Worm (Caenorhabditis elegans) whole organism, L3 larva: Measurements from ENCODE around the gene ncx-2.

Source experiments
- R02D3.7 ChIP-seq: fragments of 150-350 bp; optimal IDR thresholded peaks from 2 replicates; lab custom pipeline; 2014; ENCODE audit warnings: missing biosample characterization, missing genetic modification characterization
- aly-2 ChIP-seq: fragments of 150-350 bp; optimal IDR thresholded peaks from 2 replicates; lab custom pipeline; 2014; ENCODE audit warnings: missing biosample characterization, missing genetic modification characterization
- ama-1 ChIP-seq: fragments of 150-350 bp; optimal IDR thresholded peaks from 2 replicates; lab custom pipeline; 2018
- ceh-16 ChIP-seq: sonication (generic microtip); optimal IDR thresholded peaks from 2 replicates; lab custom pipeline; 2017; ENCODE audit warnings: missing biosample characterization, missing genetic modification characterization
- ceh-82 ChIP-seq: fragments of 150-350 bp; optimal IDR thresholded peaks from 2 replicates; lab custom pipeline; 2014; ENCODE audit warnings: missing biosample characterization, missing genetic modification characterization
- ceh-9 ChIP-seq: sonication (generic microtip); optimal IDR thresholded peaks from 2 replicates; lab custom pipeline; 2018; ENCODE audit warnings: missing biosample characterization, missing genetic modification characterization
- daf-12 ChIP-seq: fragments of 150-350 bp; optimal IDR thresholded peaks from 2 replicates; lab custom pipeline; 2014; ENCODE audit warnings: missing biosample characterization, missing genetic modification reagents, missing genetic modification characterization
- egl-27 ChIP-seq: sonication (generic microtip); optimal IDR thresholded peaks from 4 replicates; lab custom pipeline; 2017; ENCODE audit warnings: missing biosample characterization, missing genetic modification reagents, missing genetic modification characterization
- egl-5 ChIP-seq: fragments of 150-350 bp; optimal IDR thresholded peaks from 2 replicates; lab custom pipeline; 2017; ENCODE audit warnings: missing biosample characterization, missing genetic modification reagents, missing genetic modification characterization, inconsistent platforms
- elt-1 ChIP-seq: fragments of 150-350 bp; optimal IDR thresholded peaks from 2 replicates; lab custom pipeline; 2014; ENCODE audit warnings: missing biosample characterization, missing genetic modification characterization
- elt-2 ChIP-seq: sonication (generic microtip); optimal IDR thresholded peaks from 2 replicates; lab custom pipeline; 2016; ENCODE audit warnings: missing genetic modification reagents, mild to moderate bottlenecking, missing genetic modification characterization, missing compliant biosample characterization
- elt-3 ChIP-seq, 3 experiments: fragments of 150-350 bp in 1 of 3; sonication (generic microtip) in 2 of 3; optimal IDR thresholded peaks; 2 replicates in 2 of 3; 4 replicates in 1 of 3; lab custom pipeline; 2014 to 2017; ENCODE audit warnings: missing biosample characterization in 3 of 3, missing genetic modification characterization in 3 of 3
- eor-1 ChIP-seq, 2 experiments: fragments of 150-350 bp; optimal IDR thresholded peaks; 2 replicates each; lab custom pipeline; 2014 to 2018; ENCODE audit warnings: missing biosample characterization in 2 of 2, missing genetic modification characterization in 2 of 2
- fkh-10 ChIP-seq: sonication (generic microtip); optimal IDR thresholded peaks from 2 replicates; lab custom pipeline; 2017; ENCODE audit warnings: missing biosample characterization, missing genetic modification reagents, missing genetic modification characterization
- fos-1 ChIP-seq: fragments of 150-350 bp; optimal IDR thresholded peaks from 2 replicates; lab custom pipeline; 2014; ENCODE audit warnings: missing biosample characterization, missing genetic modification characterization
- hmg-11 ChIP-seq: sonication (generic microtip); optimal IDR thresholded peaks from 2 replicates; lab custom pipeline; 2016; ENCODE audit warnings: missing genetic modification characterization, missing compliant biosample characterization
- jun-1 ChIP-seq: fragments of 150-350 bp; optimal IDR thresholded peaks from 2 replicates; lab custom pipeline; 2014; ENCODE audit warnings: missing biosample characterization, missing genetic modification reagents, missing genetic modification characterization
- lin-15B ChIP-seq: fragments of 150-350 bp; optimal IDR thresholded peaks from 2 replicates; lab custom pipeline; 2014; ENCODE audit warnings: missing biosample characterization, missing genetic modification characterization
- lin-39 ChIP-seq: fragments of 150-350 bp; optimal IDR thresholded peaks from 2 replicates; lab custom pipeline; 2018; ENCODE audit warnings: missing biosample characterization, missing genetic modification reagents, missing genetic modification characterization
- lsy-12 ChIP-seq: sonication (generic microtip); optimal IDR thresholded peaks from 2 replicates; lab custom pipeline; 2016; ENCODE audit warnings: mild to moderate bottlenecking, missing genetic modification characterization, missing compliant biosample characterization
- mml-1 ChIP-seq: fragments of 150-350 bp; sonication (generic microtip); optimal IDR thresholded peaks from 3 replicates; lab custom pipeline; 2014; ENCODE audit warnings: missing biosample characterization, missing genetic modification characterization
- nfya-1 ChIP-seq: sonication (generic microtip); optimal IDR thresholded peaks from 2 replicates; lab custom pipeline; 2017; ENCODE audit warnings: missing genetic modification characterization, mild to moderate bottlenecking, missing compliant biosample characterization, antibody characterized with exemption, moderate library complexity; ENCODE audit not compliant: insufficient read depth
- nhr-11 ChIP-seq: fragments of 150-350 bp; optimal IDR thresholded peaks from 2 replicates; lab custom pipeline; 2014; ENCODE audit warnings: missing biosample characterization, missing genetic modification characterization
- nhr-12 ChIP-seq: fragments of 150-350 bp; optimal IDR thresholded peaks from 2 replicates; lab custom pipeline; 2014; ENCODE audit warnings: missing biosample characterization, missing genetic modification characterization
- nhr-23 ChIP-seq: fragments of 150-350 bp; optimal IDR thresholded peaks from 2 replicates; lab custom pipeline; 2014; ENCODE audit warnings: missing biosample characterization, missing genetic modification reagents, missing genetic modification characterization
- nhr-28 ChIP-seq: fragments of 150-350 bp; optimal IDR thresholded peaks from 2 replicates; lab custom pipeline; 2014; ENCODE audit warnings: missing biosample characterization, missing genetic modification characterization
- nhr-67 ChIP-seq: fragments of 150-350 bp; optimal IDR thresholded peaks from 2 replicates; lab custom pipeline; 2014; ENCODE audit warnings: missing biosample characterization, missing genetic modification characterization
- nhr-77 ChIP-seq: fragments of 150-350 bp; optimal IDR thresholded peaks from 2 replicates; lab custom pipeline; 2014; ENCODE audit warnings: missing biosample characterization, missing genetic modification characterization
- pha-4 ChIP-seq: fragments of 150-350 bp; optimal IDR thresholded peaks from 2 replicates; lab custom pipeline; 2014; ENCODE audit warnings: missing biosample characterization, missing genetic modification reagents, missing genetic modification characterization
- pqm-1 ChIP-seq: fragments of 150-350 bp; optimal IDR thresholded peaks from 2 replicates; lab custom pipeline; 2017; ENCODE audit warnings: missing biosample characterization, missing genetic modification characterization, inconsistent platforms
- sea-2 ChIP-seq: fragments of 150-350 bp; sonication (generic microtip); optimal IDR thresholded peaks from 4 replicates; lab custom pipeline; 2014; ENCODE audit warnings: missing biosample characterization, missing genetic modification reagents, missing genetic modification characterization
- snpc-4 ChIP-seq: fragments of 150-350 bp; optimal IDR thresholded peaks from 2 replicates; lab custom pipeline; 2014; ENCODE audit warnings: missing biosample characterization, missing genetic modification characterization
- tbx-2 ChIP-seq: sonication (generic microtip); optimal IDR thresholded peaks from 2 replicates; lab custom pipeline; 2016; ENCODE audit warnings: mild to moderate bottlenecking, missing genetic modification characterization, missing compliant biosample characterization
- unc-39 ChIP-seq: sonication (generic microtip); optimal IDR thresholded peaks from 4 replicates; lab custom pipeline; 2017; ENCODE audit warnings: missing biosample characterization, missing genetic modification characterization
- zag-1 ChIP-seq: fragments of 150-350 bp; optimal IDR thresholded peaks from 2 replicates; lab custom pipeline; 2014; ENCODE audit warnings: missing biosample characterization, missing genetic modification characterization
- ztf-11 ChIP-seq: fragments of 150-350 bp; optimal IDR thresholded peaks from 2 replicates; lab custom pipeline; 2014; ENCODE audit warnings: missing biosample characterization, missing genetic modification characterization

Gene ncx-2

DNA sequence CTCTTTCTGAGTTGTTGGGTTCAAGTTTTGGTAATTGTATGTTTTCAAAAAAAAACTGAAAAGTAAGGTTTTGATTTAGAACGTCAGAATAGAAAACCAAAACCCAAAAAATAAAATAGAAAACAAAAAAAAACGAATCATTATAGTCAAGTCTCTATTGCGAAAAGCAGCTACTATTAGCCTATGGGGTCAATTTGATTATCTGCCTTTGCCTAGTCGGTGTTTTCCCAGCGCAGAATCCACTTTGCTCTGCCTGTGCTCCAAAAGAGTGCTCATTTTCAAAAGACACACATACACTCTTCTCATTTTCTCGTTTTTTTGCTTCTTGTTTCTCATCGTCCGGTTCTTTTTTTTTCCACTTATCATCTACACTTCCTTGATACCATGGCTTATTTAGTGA, 14.8 kb upstream of the ncx-2 start:
- no peak for TF ChIP-seq tbx-2
- TF ChIP-seq nhr-67: no peak
- TF ChIP-seq zag-1 (tag; lab: Kevin White, UChicago): no peak
- TF ChIP-seq aly-2 (tag; lab: Kevin White, UChicago): no peak
- no peak for TF ChIP-seq eor-1 (tag; optimal IDR thresholded peaks at IDR 0.05; lab: Kevin White, UChicago)
- TF ChIP-seq ceh-82: no peak
- TF ChIP-seq lsy-12 (tag; lab: Kevin White, UChicago): no peak
- no peak for TF ChIP-seq R02D3.7 (tag; lab: Kevin White, UChicago)
- TF ChIP-seq hmg-11 (tag; lab: Kevin White, UChicago): no peak
- no peak for TF ChIP-seq mml-1
- TF ChIP-seq ceh-9 (tag; lab: Kevin White, UChicago): no peak
- TF ChIP-seq unc-39 (tag; lab: Kevin White, UChicago): no peak
- TF ChIP-seq lin-39 (tag; lab: Kevin White, UChicago): no peak
- no peak for TF ChIP-seq fkh-10
- no peak for TF ChIP-seq snpc-4
- TF ChIP-seq nfya-1: no peak
- no peak for TF ChIP-seq sea-2
- TF ChIP-seq fos-1 (tag; lab: Kevin White, UChicago): no peak
- TF ChIP-seq nhr-23 (tag; lab: Kevin White, UChicago): no peak
- TF ChIP-seq, all 47 proteins: peak for 0

- TF ChIP-seq elt-1 (tag; lab: Kevin White, UChicago): no peak
- TF ChIP-seq lin-39 (tag; lab: Kevin White, UChicago): peak; percentile 28
- peak; percentile 30 for TF ChIP-seq egl-5
- peak; percentile 34 for TF ChIP-seq nfya-1
- no peak for TF ChIP-seq eor-1 (tag; optimal IDR thresholded peaks at IDR 0.05; lab: Kevin White, UChicago)
- TF ChIP-seq, all 47 proteins: peak for 3
These were observed 7.5 kb upstream of the ncx-2 start for ce11 chrV:5295940-5296339.

- TF ChIP-seq nhr-67: no peak
- TF ChIP-seq lin-39 (tag; lab: Kevin White, UChicago): no peak
- no peak for TF ChIP-seq nhr-12 (tag; lab: Kevin White, UChicago)
- no peak for TF ChIP-seq eor-1 (tag; optimal IDR thresholded peaks at IDR 0.05; lab: Kevin White, UChicago)
- TF ChIP-seq aly-2 (tag; lab: Kevin White, UChicago): no peak
- TF ChIP-seq zag-1 (tag; lab: Kevin White, UChicago): no peak
- TF ChIP-seq pqm-1: no peak
- TF ChIP-seq ceh-9 (tag; lab: Kevin White, UChicago): no peak
- TF ChIP-seq nhr-28 (tag; lab: Kevin White, UChicago): no peak
- TF ChIP-seq fos-1 (tag; lab: Kevin White, UChicago): no peak
These were observed 5.7 kb upstream of the ncx-2 start for ce11 chrV:5297740-5298139.

- TF ChIP-seq pha-4 (tag; lab: Kevin White, UChicago) (peak; percentile 13), lin-15B (tag; lab: Kevin White, UChicago) (no peak)
These were observed 2.3 kb upstream of the ncx-2 start for ce11 chrV:5301226-5301625.

- TF ChIP-seq ceh-16 (tag; lab: Kevin White, UChicago): no peak
- no peak for TF ChIP-seq elt-3 (tag; optimal IDR thresholded peaks at IDR 0.05; lab: Kevin White, UChicago)
- no peak for TF ChIP-seq jun-1 (tag; lab: Kevin White, UChicago)
- no peak for TF ChIP-seq ztf-11 (tag; lab: Kevin White, UChicago)
- TF ChIP-seq egl-27 (tag; lab: Kevin White, UChicago): no peak
- TF ChIP-seq nhr-11 (tag; lab: Kevin White, UChicago): no peak
- no peak for TF ChIP-seq mml-1
These were observed 877 bp downstream of the ncx-2 start for ce11 chrV:5304366-5304765.

DNA sequence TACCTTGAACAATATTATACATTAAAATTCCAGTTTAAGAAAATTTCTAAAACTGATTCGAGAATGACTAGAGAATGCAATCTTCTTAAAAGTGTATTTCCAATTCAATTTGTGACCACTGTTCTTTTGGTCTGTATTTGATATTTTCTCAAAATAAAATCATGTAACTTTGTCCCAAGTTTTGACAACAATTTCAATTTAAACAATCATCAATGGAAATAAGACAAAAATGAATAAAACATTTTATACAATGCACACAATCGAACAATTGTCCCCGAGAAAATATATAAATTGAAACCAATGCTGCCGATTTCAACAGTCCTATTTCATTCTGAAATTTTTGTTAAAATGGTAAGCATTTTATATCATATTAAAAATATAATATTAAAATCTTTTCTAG, 8.1 kb downstream of the ncx-2 start, which contains the start of gene C10G8.4:
Gene C10G8.4, plus strand, starts transcription at position 301 of the 400 bp plus-strand sequence.
- TF ChIP-seq nhr-67 (no peak), pha-4 (tag; lab: Kevin White, UChicago) (no peak), elt-3 (tag; optimal IDR thresholded peaks at IDR 0.05; lab: Kevin White, UChicago) (no peak), egl-27 (tag; lab: Kevin White, UChicago) (no peak), elt-2 (tag; lab: Kevin White, UChicago) (no peak), nhr-23 (tag; lab: Kevin White, UChicago) (no peak), nhr-12 (tag; lab: Kevin White, UChicago) (no peak), daf-12 (no peak), sea-2 (no peak), ceh-9 (tag; lab: Kevin White, UChicago) (no peak), ceh-82 (no peak), lin-15B (tag; lab: Kevin White, UChicago) (no peak), jun-1 (tag; lab: Kevin White, UChicago) (no peak), aly-2 (tag; lab: Kevin White, UChicago) (no peak), nhr-77 (no peak), fkh-10 (no peak), tbx-2 (no peak), ama-1 (lab: Kevin White, UChicago) (no peak), nfya-1 (no peak)
